Worm (Caenorhabditis elegans) whole organism, late embryonic: ENCODE results near the gene T01D3.3.

ENCODE experiments used
- C38D4.7 ChIP-seq: fragments of 200-800 bp; sonication (Bioruptor generic); optimal IDR thresholded peaks from 2 replicates; lab custom pipeline; 2018; ENCODE audit warnings: mild to moderate bottlenecking, missing genetic modification characterization, moderate library complexity, missing compliant biosample characterization
- T23F11.4 ChIP-seq: fragments of 200-800 bp; sonication (Bioruptor generic); optimal IDR thresholded peaks from 2 replicates; lab custom pipeline; 2018; ENCODE audit warnings: mild to moderate bottlenecking, missing genetic modification characterization, missing compliant biosample characterization
- ceh-19 ChIP-seq: fragments of 200-800 bp; sonication (Bioruptor generic); optimal IDR thresholded peaks from 2 replicates; lab custom pipeline; 2018; ENCODE audit warnings: mild to moderate bottlenecking, missing genetic modification characterization, missing compliant biosample characterization
- ceh-22 ChIP-seq: sonication (generic microtip); optimal IDR thresholded peaks from 2 replicates; lab custom pipeline; 2017; ENCODE audit warnings: missing biosample characterization, missing genetic modification characterization
- hlh-8 ChIP-seq: sonication (generic microtip); optimal IDR thresholded peaks from 2 replicates; lab custom pipeline; 2016; ENCODE audit warnings: missing genotype, missing genetic modification characterization, missing compliant biosample characterization
- lim-6 ChIP-seq: sonication (generic microtip); optimal IDR thresholded peaks from 2 replicates; lab custom pipeline; 2016; ENCODE audit warnings: missing genetic modification characterization, missing compliant biosample characterization
- nhr-11 ChIP-seq: fragments of 150-350 bp; optimal IDR thresholded peaks from 2 replicates; lab custom pipeline; 2014; ENCODE audit warnings: missing biosample characterization, missing genetic modification characterization
- odd-2 ChIP-seq: sonication (generic microtip); optimal IDR thresholded peaks from 2 replicates; lab custom pipeline; 2017; ENCODE audit warnings: antibody characterized with exemption, mild to moderate bottlenecking, missing genetic modification characterization, missing compliant biosample characterization
- pqm-1 ChIP-seq: sonication (generic microtip); optimal IDR thresholded peaks from 2 replicates; lab custom pipeline; 2016; ENCODE audit warnings: missing genetic modification characterization, missing compliant biosample characterization
- tbx-2 ChIP-seq: sonication (generic microtip); optimal IDR thresholded peaks from 2 replicates; lab custom pipeline; 2016; ENCODE audit warnings: missing genetic modification characterization, missing compliant biosample characterization
- unc-3 ChIP-seq, 2 experiments: fragments of 200-800 bp in 1 of 2; sonication (Bioruptor generic) in 1 of 2; sonication (generic microtip) in 1 of 2; conservative IDR thresholded peaks in 1 of 2; optimal IDR thresholded peaks in 1 of 2; 2 replicates each; pipeline versions ENCODE4 v1.3.6 to Lab custom; 2016 to 2022; ENCODE audit warnings: missing compliant biosample characterization in 2 of 2, missing genetic modification characterization in 2 of 2, missing genetic modification reagents in 1 of 2

- no peak for TF ChIP-seq tbx-2 (tag; lab: Kevin White, UChicago)
- TF ChIP-seq pqm-1 = no peak
- TF ChIP-seq C38D4.7 = no peak
- no peak for TF ChIP-seq hlh-8 (tag; lab: Kevin White, UChicago)
- no peak for TF ChIP-seq ceh-22 (tag; lab: Kevin White, UChicago)
- no peak for TF ChIP-seq lim-6 (tag; lab: Kevin White, UChicago)
- no peak for TF ChIP-seq unc-3 (GFP tag; conservative IDR thresholded peaks at IDR 0.05; lab: Robert Waterston, UW)
- no peak for TF ChIP-seq unc-3 (tag; optimal IDR thresholded peaks at IDR 0.05; lab: Kevin White, UChicago)
- no peak for TF ChIP-seq T23F11.4 (GFP tag; lab: Kevin White, UChicago)
- TF ChIP-seq nhr-11 (tag; lab: Kevin White, UChicago) = no peak
- no peak for TF ChIP-seq odd-2
- TF ChIP-seq ceh-19 = no peak
Observed at ce11 chrV:13751811-13752210, 47.7 kb downstream of the T01D3.3 start, which contains the start of gene cld-9.
